Fruit fly (Drosophila melanogaster): Measurements from ENCODE around the gene Zip71B.

Zip71B gene

dm6 chr3L:15011638-15012335 lies 19.7 kb downstream of the Zip71B start (continued):
- TF ChIP-seq Hr38 (GFP tag; optimal IDR thresholded peaks at IDR 0.05) = no peak
- peak; percentile 73 for TF ChIP-seq CG10669 (GFP tag; optimal IDR thresholded peaks at IDR 0.05)
- TF ChIP-seq vri (GFP tag; optimal IDR thresholded peaks at IDR 0.05) = no peak
- TF ChIP-seq Eip75B (GFP tag; optimal IDR thresholded peaks at IDR 0.05) = peak; percentile 80
- TF ChIP-seq Gug (GFP tag; IDR thresholded peaks at IDR 0.05) = peak; percentile 81
- TF ChIP-seq Blimp-1 (GFP tag; optimal IDR thresholded peaks at IDR 0.05) = no peak
- peak; percentile 51 for TF ChIP-seq CG7368 (GFP tag; optimal IDR thresholded peaks at IDR 0.05)
- peak; percentile 75 for TF ChIP-seq spab (GFP tag; optimal IDR thresholded peaks at IDR 0.05)
- TF ChIP-seq lz (GFP tag; optimal IDR thresholded peaks at IDR 0.05) = peak; percentile 55
- peak; percentile 44; the same call in 1 of the 2 replicates for TF ChIP-seq CG11294 (GFP tag; IDR thresholded peaks at IDR 0.05)
- peak; percentile 33 for TF ChIP-seq Sox102F (GFP tag; optimal IDR thresholded peaks at IDR 0.05)

dm6 chr3L:15013296-15013695 lies 21.2 kb downstream of the Zip71B start:
- TF ChIP-seq Sox14 (GFP tag; optimal IDR thresholded peaks at IDR 0.05) (peak; percentile 40), dac (GFP tag; optimal IDR thresholded peaks at IDR 0.05) (no peak), Ets21C (GFP tag; optimal IDR thresholded peaks at IDR 0.05) (no peak), fd85E (GFP tag; optimal IDR thresholded peaks at IDR 0.05) (no peak), Sox102F (GFP tag; optimal IDR thresholded peaks at IDR 0.05) (no peak), CG31627 (GFP tag; optimal IDR thresholded peaks at IDR 0.05) (no peak), Hr38 (GFP tag; optimal IDR thresholded peaks at IDR 0.05) (no peak), CG11902 (GFP tag; optimal IDR thresholded peaks at IDR 0.05) (no peak), Ets96B (tag; optimal IDR thresholded peaks at IDR 0.05) (peak; percentile 67), CG8119 (GFP tag; IDR thresholded peaks at IDR 0.05) (peak; percentile 52; the same call in 2 of the 3 replicates), CG11294 (GFP tag; IDR thresholded peaks at IDR 0.05) (no peak), CG6276 (GFP tag; optimal IDR thresholded peaks at IDR 0.05) (peak; percentile 51), CG8632 (GFP tag; optimal IDR thresholded peaks at IDR 0.05) (peak; percentile 35), CG1621 (tag; optimal IDR thresholded peaks at IDR 0.05) (peak; percentile 47), svp (GFP tag) (peak; percentile 51), CG6163 (GFP tag; IDR thresholded peaks at IDR 0.05) (no peak), CG32006 (GFP tag; optimal IDR thresholded peaks at IDR 0.05) (peak; percentile 60), Eip93F (GFP tag; optimal IDR thresholded peaks at IDR 0.05) (no peak), eg (GFP tag; IDR thresholded peaks at IDR 0.05) (0 out of 3 replicates have a peak, but pooled peaks have one; percentile 28), CG16779 (tag; optimal IDR thresholded peaks at IDR 0.05) (peak; percentile 8), acj6 (GFP tag; optimal IDR thresholded peaks at IDR 0.05) (peak; percentile 39), Smox (GFP tag; optimal IDR thresholded peaks at IDR 0.05) (no peak), CG15336 (GFP tag; IDR thresholded peaks at IDR 0.05) (peak; percentile 26; the same call in 1 of the 2 replicates), CG10669 (GFP tag; optimal IDR thresholded peaks at IDR 0.05) (peak; percentile 61), Blimp-1 (GFP tag; optimal IDR thresholded peaks at IDR 0.05) (no peak), Eip78C (GFP tag) (peak; percentile 75), Hr39 (GFP tag; optimal IDR thresholded peaks at IDR 0.05) (peak; percentile 12), Eip75B (GFP tag; optimal IDR thresholded peaks at IDR 0.05) (peak; percentile 13), fd59A (GFP tag; optimal IDR thresholded peaks at IDR 0.05) (peak; percentile 21), CG11762 (GFP tag; optimal IDR thresholded peaks at IDR 0.05; ENCODE audit: insufficient read depth) (peak; percentile 30), salr (GFP tag; optimal IDR thresholded peaks at IDR 0.05) (peak in 1 of 2 experiments; percentile 31), CG8319 (GFP tag; optimal IDR thresholded peaks at IDR 0.05) (no peak), esn (GFP tag; optimal IDR thresholded peaks at IDR 0.05) (no peak), Hr4 (GFP tag; optimal IDR thresholded peaks at IDR 0.05) (peak; percentile 41), Met (GFP tag; optimal IDR thresholded peaks at IDR 0.05) (peak; percentile 3), Gug (GFP tag; IDR thresholded peaks at IDR 0.05) (no peak), CG4318 (GFP tag; optimal IDR thresholded peaks at IDR 0.05) (peak; percentile 15), CG7368 (GFP tag; optimal IDR thresholded peaks at IDR 0.05) (peak; percentile 6), ss (GFP tag; optimal IDR thresholded peaks at IDR 0.05) (peak; percentile 23 to 62), pdm3 (GFP tag; optimal IDR thresholded peaks at IDR 0.05) (peak; percentile 39), CG6792 (GFP tag; optimal IDR thresholded peaks at IDR 0.05) (no peak), topi (GFP tag; optimal IDR thresholded peaks at IDR 0.05) (peak; percentile 3), spab (GFP tag; optimal IDR thresholded peaks at IDR 0.05) (peak; percentile 24), CG3919 (GFP tag; optimal IDR thresholded peaks at IDR 0.05) (no peak), cyc (GFP tag; optimal IDR thresholded peaks at IDR 0.05) (peak; percentile 2)

All from whole organism, prepupa.